Fruit fly (Drosophila melanogaster): ENCODE measurements around the gene CG12535.
A peak's percentile ranks its signal among the peaks of the same experiment; 100 is the strongest.

CG12535 gene

DNA sequence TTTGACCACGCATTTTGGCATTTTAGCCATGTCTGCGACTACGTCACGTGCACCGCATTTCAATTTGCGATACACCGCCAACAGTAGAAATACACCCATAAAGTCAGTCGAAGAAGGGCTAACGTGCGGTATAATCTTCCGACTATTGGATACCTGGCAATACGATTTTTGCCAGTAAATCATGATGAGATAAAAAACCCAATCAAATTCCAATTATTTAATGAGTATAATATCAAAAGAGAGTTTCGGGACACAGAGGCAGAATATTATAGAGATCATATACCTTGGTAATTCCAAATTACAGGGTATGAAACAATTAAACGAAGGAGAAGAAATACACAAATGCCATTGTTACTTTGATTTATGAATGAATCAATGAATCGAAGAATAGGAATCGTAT, 45.3 kb downstream of the CG12535 start (continued):
- no peak for TF ChIP-seq Mad (GFP tag; optimal IDR thresholded peaks at IDR 0.05)
- TF ChIP-seq row (GFP tag; IDR thresholded peaks at IDR 0.05), result peak; percentile 67
- TF ChIP-seq mam (GFP tag; optimal IDR thresholded peaks at IDR 0.05), result peak; percentile 30
- TF ChIP-seq stwl (tag; optimal IDR thresholded peaks at IDR 0.05), result no peak
- no peak for TF ChIP-seq CG1832 (GFP tag; optimal IDR thresholded peaks at IDR 0.05)
- TF ChIP-seq yki (optimal IDR thresholded peaks at IDR 0.05), result no peak
- no peak for TF ChIP-seq CG9876 (GFP tag; optimal IDR thresholded peaks at IDR 0.05)
- TF ChIP-seq Deaf1 (tag; optimal IDR thresholded peaks at IDR 0.05), result no peak
- no peak for TF ChIP-seq MTF-1 (GFP tag; optimal IDR thresholded peaks at IDR 0.05; ENCODE audit: borderline replicate concordance)
- 0 out of 2 replicates have a peak, but pooled peaks have one; percentile 30 for TF ChIP-seq stc (GFP tag; IDR thresholded peaks at IDR 0.05)
- no peak for TF ChIP-seq kah (GFP tag; optimal IDR thresholded peaks at IDR 0.05)
- TF ChIP-seq CG33557 (GFP tag; optimal IDR thresholded peaks at IDR 0.05), result no peak
- TF ChIP-seq CG6683 (GFP tag; optimal IDR thresholded peaks at IDR 0.05), result no peak
- no peak for TF ChIP-seq ems (GFP tag; optimal IDR thresholded peaks at IDR 0.05)
- TF ChIP-seq CG12942 (GFP tag; optimal IDR thresholded peaks at IDR 0.05), result no peak
- TF ChIP-seq Mrtf (GFP tag; IDR thresholded peaks at IDR 0.05), result no peak
- no peak for TF ChIP-seq Doc2 (GFP tag; IDR thresholded peaks at IDR 0.05)
- TF ChIP-seq CG11456 (GFP tag; IDR thresholded peaks at IDR 0.05), result no peak
- no peak for TF ChIP-seq nom (GFP tag; optimal IDR thresholded peaks at IDR 0.05)
- no peak for TF ChIP-seq Sry-β (GFP tag; optimal IDR thresholded peaks at IDR 0.05)
- no peak for TF ChIP-seq CG8281 (tag; optimal IDR thresholded peaks at IDR 0.05)
- TF ChIP-seq usp (GFP tag; optimal IDR thresholded peaks at IDR 0.05), result no peak
- TF ChIP-seq CG11695 (GFP tag; IDR thresholded peaks at IDR 0.05), result 0 out of 3 replicates have a peak, but pooled peaks have one; percentile 35
- TF ChIP-seq fru (optimal IDR thresholded peaks at IDR 0.05), result no peak
- TF ChIP-seq CG17612 (GFP tag; IDR thresholded peaks at IDR 0.05), result no peak
- TF ChIP-seq cas (GFP tag; IDR thresholded peaks at IDR 0.05), result no peak
- no peak for TF ChIP-seq dm (GFP tag; optimal IDR thresholded peaks at IDR 0.05)
- TF ChIP-seq Oaz (GFP tag; IDR thresholded peaks at IDR 0.05), result no peak
- TF ChIP-seq CG3407 (GFP tag; optimal IDR thresholded peaks at IDR 0.05), result no peak
- no peak for TF ChIP-seq CG7786 (GFP tag; optimal IDR thresholded peaks at IDR 0.05)
- no peak for TF ChIP-seq CG14965 (GFP tag; optimal IDR thresholded peaks at IDR 0.05; ENCODE audit: borderline replicate concordance)
- no peak for TF ChIP-seq Lim3 (GFP tag; IDR thresholded peaks at IDR 0.05)
- TF ChIP-seq CG16815 (GFP tag; optimal IDR thresholded peaks at IDR 0.05), result peak; percentile 11
- TF ChIP-seq CG7839 (tag; optimal IDR thresholded peaks at IDR 0.05), result peak; percentile 26
- no peak for TF ChIP-seq CG10274 (GFP tag; optimal IDR thresholded peaks at IDR 0.05)
- TF ChIP-seq Hr39 (optimal IDR thresholded peaks at IDR 0.05), result no peak
- no peak for TF ChIP-seq CG10654 (GFP tag; optimal IDR thresholded peaks at IDR 0.05)
- TF ChIP-seq Doc3 (GFP tag; IDR thresholded peaks at IDR 0.05; ENCODE audit: partially characterized antibody), result no peak
- TF ChIP-seq CG7987 (GFP tag; optimal IDR thresholded peaks at IDR 0.05), result no peak
- no peak for TF ChIP-seq ro (GFP tag; IDR thresholded peaks at IDR 0.05)
- TF ChIP-seq CG30020 (tag; optimal IDR thresholded peaks at IDR 0.05), result no peak
- TF ChIP-seq p53 (GFP tag; optimal IDR thresholded peaks at IDR 0.05), result no peak
- TF ChIP-seq zen (tag; optimal IDR thresholded peaks at IDR 0.05), result no peak
- TF ChIP-seq CG33213 (GFP tag; optimal IDR thresholded peaks at IDR 0.05), result peak; percentile 1
- no peak for TF ChIP-seq BEAF-32 (GFP tag; optimal IDR thresholded peaks at IDR 0.05)
- peak; percentile 61 for TF ChIP-seq gem (tag; optimal IDR thresholded peaks at IDR 0.05)
- no peak for TF ChIP-seq CG7745 (tag; optimal IDR thresholded peaks at IDR 0.05)
- no peak for TF ChIP-seq Dbx (GFP tag; IDR thresholded peaks at IDR 0.05)
- no peak for TF ChIP-seq CG4424 (GFP tag; optimal IDR thresholded peaks at IDR 0.05)
- peak; percentile 21 for TF ChIP-seq CG18262 (tag; optimal IDR thresholded peaks at IDR 0.05)
- TF ChIP-seq CG31224 (GFP tag; IDR thresholded peaks at IDR 0.05), result no peak
- TF ChIP-seq insv (GFP tag; optimal IDR thresholded peaks at IDR 0.05), result no peak
- TF ChIP-seq kay (GFP tag; optimal IDR thresholded peaks at IDR 0.05), result no peak
